Worm (Caenorhabditis elegans) whole organism, L3 larva: ENCODE data around the gene E02C12.12.

Experiments
- ama-1 ChIP-seq: fragments of 150-350 bp; optimal IDR thresholded peaks from 2 replicates; lab custom pipeline; 2018
- ceh-82 ChIP-seq: fragments of 150-350 bp; optimal IDR thresholded peaks from 2 replicates; lab custom pipeline; 2014; ENCODE audit warnings: missing biosample characterization, missing genetic modification characterization
- egl-27 ChIP-seq: sonication (generic microtip); optimal IDR thresholded peaks from 4 replicates; lab custom pipeline; 2017; ENCODE audit warnings: missing biosample characterization, missing genetic modification reagents, missing genetic modification characterization
- elt-1 ChIP-seq: fragments of 150-350 bp; optimal IDR thresholded peaks from 2 replicates; lab custom pipeline; 2014; ENCODE audit warnings: missing biosample characterization, missing genetic modification characterization
- elt-3 ChIP-seq, 3 experiments: fragments of 150-350 bp in 1 of 3; sonication (generic microtip) in 2 of 3; optimal IDR thresholded peaks; 2 replicates in 2 of 3; 4 replicates in 1 of 3; lab custom pipeline; 2014 to 2017; ENCODE audit warnings: missing biosample characterization in 3 of 3, missing genetic modification characterization in 3 of 3
- fos-1 ChIP-seq: fragments of 150-350 bp; optimal IDR thresholded peaks from 2 replicates; lab custom pipeline; 2014; ENCODE audit warnings: missing biosample characterization, missing genetic modification characterization
- mdl-1 ChIP-seq: fragments of 150-350 bp; optimal IDR thresholded peaks from 2 replicates; lab custom pipeline; 2014; ENCODE audit warnings: missing biosample characterization, missing genetic modification characterization
- nhr-237 ChIP-seq: fragments of 150-350 bp; optimal IDR thresholded peaks from 2 replicates; lab custom pipeline; 2014; ENCODE audit warnings: missing biosample characterization, missing genetic modification characterization
- snpc-4 ChIP-seq: fragments of 150-350 bp; optimal IDR thresholded peaks from 2 replicates; lab custom pipeline; 2014; ENCODE audit warnings: missing biosample characterization, missing genetic modification characterization
- tbx-2 ChIP-seq: sonication (generic microtip); optimal IDR thresholded peaks from 2 replicates; lab custom pipeline; 2016; ENCODE audit warnings: mild to moderate bottlenecking, missing genetic modification characterization, missing compliant biosample characterization
- ztf-11 ChIP-seq: fragments of 150-350 bp; optimal IDR thresholded peaks from 2 replicates; lab custom pipeline; 2014; ENCODE audit warnings: missing biosample characterization, missing genetic modification characterization

ce11 chrV:9340318-9340717, 41.8 kb downstream of the E02C12.12 start:
- TF ChIP-seq ceh-82 (tag; lab: Kevin White, UChicago) (no peak), nhr-237 (tag; lab: Kevin White, UChicago) (no peak), mdl-1 (no peak), elt-3 (tag; optimal IDR thresholded peaks at IDR 0.05; lab: Kevin White, UChicago) (no peak), fos-1 (tag; lab: Kevin White, UChicago) (no peak), elt-1 (tag; lab: Kevin White, UChicago) (no peak), ztf-11 (tag; lab: Kevin White, UChicago) (no peak), egl-27 (no peak), ama-1 (lab: Kevin White, UChicago) (no peak), snpc-4 (no peak), tbx-2 (tag; lab: Kevin White, UChicago) (no peak)
